Worm (Caenorhabditis elegans) whole organism, L1 larva: ENCODE results near the gene C07G1.6.

Source experiments
- elt-2 ChIP-seq: sonication (generic microtip); optimal IDR thresholded peaks from 2 replicates; lab custom pipeline; 2016; ENCODE audit warnings: missing genetic modification characterization, mild to moderate bottlenecking, inconsistent platforms, missing compliant biosample characterization, missing genetic modification reagents
- nhr-11 ChIP-seq: fragments of 150-350 bp; optimal IDR thresholded peaks from 2 replicates; lab custom pipeline; 2014; ENCODE audit warnings: missing biosample characterization, missing genetic modification characterization
- zag-1 ChIP-seq: fragments of 150-350 bp; optimal IDR thresholded peaks from 2 replicates; lab custom pipeline; 2014; ENCODE audit warnings: missing biosample characterization, missing genetic modification characterization

ce11 chrIV:8201133-8201532 lies 9.1 kb downstream of the C07G1.6 start, which contains the start of gene glrx-22:
- TF ChIP-seq nhr-11 (tag; lab: Kevin White, UChicago) (no peak), zag-1 (tag; lab: Kevin White, UChicago) (no peak), elt-2 (tag; lab: Kevin White, UChicago) (no peak)
